Worm (Caenorhabditis elegans): Measurements from ENCODE around the gene sri-1.

The sri-1 gene

ce11 chrV:15967542-15967941 lies at the start of gene sri-1:
sri-1 (minus strand) TSS chrV:15967642.
- TF ChIP-seq ceh-18 (tag; optimal IDR thresholded peaks at IDR 0.05) (no peak), eyg-1 (tag; optimal IDR thresholded peaks at IDR 0.05) (no peak), hlh-8 (tag; optimal IDR thresholded peaks at IDR 0.05) (no peak), Y22D7AL.16 (tag; optimal IDR thresholded peaks at IDR 0.05) (no peak), zip-5 (tag; optimal IDR thresholded peaks at IDR 0.05) (no peak), pha-4 (tag; optimal IDR thresholded peaks at IDR 0.05) (no peak), ceh-31 (tag; optimal IDR thresholded peaks at IDR 0.05) (no peak), gmeb-2 (tag; optimal IDR thresholded peaks at IDR 0.05) (no peak)

ce11 chrV:16016977-16017376 lies 49.5 kb upstream of the sri-1 start:
- TF ChIP-seq npax-4 (tag; optimal IDR thresholded peaks at IDR 0.05), result no peak
- TF ChIP-seq lin-11 (tag; optimal IDR thresholded peaks at IDR 0.05), result no peak
- TF ChIP-seq ama-1 (optimal IDR thresholded peaks at IDR 0.05), result no peak
- TF ChIP-seq ceh-6 (GFP tag; optimal IDR thresholded peaks at IDR 0.05), result no peak
- no peak for TF ChIP-seq lim-6 (tag; optimal IDR thresholded peaks at IDR 0.05)
- TF ChIP-seq eyg-1 (tag; optimal IDR thresholded peaks at IDR 0.05), result no peak
- TF ChIP-seq pat-9 (tag; optimal IDR thresholded peaks at IDR 0.05), result no peak
- no peak for TF ChIP-seq nfya-1 (tag; optimal IDR thresholded peaks at IDR 0.05)
- no peak for TF ChIP-seq hlh-15 (tag; optimal IDR thresholded peaks at IDR 0.05)
- TF ChIP-seq pag-3 (tag; optimal IDR thresholded peaks at IDR 0.05; ENCODE audit: borderline replicate concordance), result no peak
- TF ChIP-seq syd-9 (tag; optimal IDR thresholded peaks at IDR 0.05), result no peak
- TF ChIP-seq ceh-19 (GFP tag; optimal IDR thresholded peaks at IDR 0.05), result no peak
- no peak for TF ChIP-seq hlh-30 (tag; optimal IDR thresholded peaks at IDR 0.05; ENCODE audit: insufficient read depth)
- no peak for TF ChIP-seq pax-1 (tag; optimal IDR thresholded peaks at IDR 0.05)
- no peak for TF ChIP-seq C08G9.2 (tag; optimal IDR thresholded peaks at IDR 0.05)
- no peak for TF ChIP-seq ceh-22 (tag; optimal IDR thresholded peaks at IDR 0.05)
- no peak for TF ChIP-seq ceh-30 (tag; optimal IDR thresholded peaks at IDR 0.05)
- TF ChIP-seq T23F11.4 (GFP tag; optimal IDR thresholded peaks at IDR 0.05), result no peak
- TF ChIP-seq pha-2 (tag; optimal IDR thresholded peaks at IDR 0.05), result no peak

- no peak for TF ChIP-seq tbx-2 (tag; optimal IDR thresholded peaks at IDR 0.05)
Observed at ce11 chrV:16015652-16016051, 48.2 kb upstream of the sri-1 start, which contains the start of gene str-232. str-232 (minus strand) TSS chrV:16015752.

ce11 chrV:16009564-16009963 lies 42.1 kb upstream of the sri-1 start, which contains the start of gene str-233:
str-233 (minus strand) TSS chrV:16009664.
- TF ChIP-seq unc-42 (tag; optimal IDR thresholded peaks at IDR 0.05) (no peak), lin-11 (tag; optimal IDR thresholded peaks at IDR 0.05) (no peak), ceh-31 (tag; optimal IDR thresholded peaks at IDR 0.05) (no peak), ets-4 (tag; optimal IDR thresholded peaks at IDR 0.05) (no peak), pag-3 (tag; optimal IDR thresholded peaks at IDR 0.05; ENCODE audit: borderline replicate concordance) (no peak), F13H6.1 (tag; optimal IDR thresholded peaks at IDR 0.05) (no peak), Y22D7AL.16 (tag; optimal IDR thresholded peaks at IDR 0.05) (no peak), C08G9.2 (tag; optimal IDR thresholded peaks at IDR 0.05) (no peak), ceh-30 (tag; optimal IDR thresholded peaks at IDR 0.05) (no peak)

- TF ChIP-seq hlh-6 (tag; optimal IDR thresholded peaks at IDR 0.05) (no peak), C38D4.7 (GFP tag; optimal IDR thresholded peaks at IDR 0.05) (no peak), hlh-8 (tag; optimal IDR thresholded peaks at IDR 0.05) (no peak), tbx-7 (tag; optimal IDR thresholded peaks at IDR 0.05) (no peak), ceh-24 (tag; optimal IDR thresholded peaks at IDR 0.05) (no peak), che-1 (tag; optimal IDR thresholded peaks at IDR 0.05) (no peak)
Observed at ce11 chrV:16007505-16007904, 40.1 kb upstream of the sri-1 start, which contains the start of gene str-231. str-231 (minus strand) TSS chrV:16007605.
